Worm (Caenorhabditis elegans): ENCODE data around the gene trap-4.
A peak's percentile ranks its signal among the peaks of the same experiment; 100 is the strongest.

The trap-4 gene

DNA sequence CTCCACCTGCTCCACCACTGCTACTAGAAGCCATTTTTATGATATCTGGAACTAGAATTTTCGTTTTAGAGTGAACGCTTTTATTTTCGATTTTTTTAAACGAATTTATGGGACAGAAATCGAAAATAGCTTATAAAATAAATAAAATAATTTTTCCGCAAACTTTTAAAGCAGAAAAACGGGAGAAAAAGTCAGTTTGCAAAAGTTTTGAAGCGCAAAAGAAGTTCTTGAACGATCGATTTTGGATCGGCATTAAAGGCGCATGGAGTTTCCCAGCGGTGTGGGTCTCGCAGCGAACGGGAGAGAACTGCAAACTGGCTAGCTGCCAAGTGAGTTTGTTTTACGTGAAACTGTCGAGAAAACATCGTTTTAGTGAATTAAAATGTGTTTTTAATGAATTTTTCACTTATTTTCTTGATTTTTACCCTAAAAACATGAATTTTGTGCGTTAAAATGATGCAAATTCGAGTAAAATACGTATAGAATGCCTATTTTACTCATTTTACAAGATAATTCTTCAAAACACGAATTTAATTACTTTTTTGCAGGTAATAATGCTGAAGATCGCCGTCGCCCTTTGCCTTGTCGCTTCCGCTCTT is at the start of gene trap-4, which contains the start of gene ccf-1:
Gene trap-4, plus strand, starts transcription at position 549 of the 599 bp plus-strand sequence.
Gene ccf-1, minus strand, starts transcription at position 51 of the 599 bp plus-strand sequence.
- no peak for TF ChIP-seq nhr-10 (tag; optimal IDR thresholded peaks at IDR 0.05)
- TF ChIP-seq nhr-21 (tag; optimal IDR thresholded peaks at IDR 0.05), result peak; percentile 38
- peak; percentile 16 for TF ChIP-seq F13H6.1 (tag; optimal IDR thresholded peaks at IDR 0.05)
- TF ChIP-seq sma-3 (GFP tag; optimal IDR thresholded peaks at IDR 0.05), result peak; percentile 49
- TF ChIP-seq Y55F3AM.14 (GFP tag; optimal IDR thresholded peaks at IDR 0.05), result no peak
- TF ChIP-seq lin-39 (tag; optimal IDR thresholded peaks at IDR 0.05), result no peak
- peak; percentile 45 for TF ChIP-seq lin-11 (tag; optimal IDR thresholded peaks at IDR 0.05)
- TF ChIP-seq ztf-1 (GFP tag; conservative IDR thresholded peaks at IDR 0.05), result no peak
- TF ChIP-seq ZK546.5 (tag; optimal IDR thresholded peaks at IDR 0.05), result no peak
- no peak for TF ChIP-seq mdl-1 (tag; optimal IDR thresholded peaks at IDR 0.05)
- no peak for TF ChIP-seq ceh-82 (tag; optimal IDR thresholded peaks at IDR 0.05)
- no peak for TF ChIP-seq nhr-12 (tag; optimal IDR thresholded peaks at IDR 0.05)
- TF ChIP-seq ztf-11 (tag; optimal IDR thresholded peaks at IDR 0.05), result no peak
- no peak for TF ChIP-seq ama-1 (optimal IDR thresholded peaks at IDR 0.05)
- no peak for TF ChIP-seq unc-62 (GFP tag; optimal IDR thresholded peaks at IDR 0.05)
- peak; percentile 34 for TF ChIP-seq nhr-25 (tag; optimal IDR thresholded peaks at IDR 0.05)
- TF ChIP-seq skn-1 (tag; optimal IDR thresholded peaks at IDR 0.05), result peak; percentile 25
- peak; percentile 30 for TF ChIP-seq fos-1 (tag; optimal IDR thresholded peaks at IDR 0.05)
- TF ChIP-seq nhr-11 (tag; optimal IDR thresholded peaks at IDR 0.05), result no peak
- no peak for TF ChIP-seq snpc-4 (tag; optimal IDR thresholded peaks at IDR 0.05)
- no peak for TF ChIP-seq unc-39 (tag; optimal IDR thresholded peaks at IDR 0.05)
- no peak for TF ChIP-seq ceh-16 (tag; optimal IDR thresholded peaks at IDR 0.05)
- peak; percentile 31 to 85 for TF ChIP-seq lsy-2 (tag; optimal IDR thresholded peaks at IDR 0.05)
- TF ChIP-seq C34F6.9 (tag; optimal IDR thresholded peaks at IDR 0.05), result peak; percentile 68
- no peak for TF ChIP-seq egl-27 (tag; optimal IDR thresholded peaks at IDR 0.05)
- TF ChIP-seq blmp-1 (tag; optimal IDR thresholded peaks at IDR 0.05; ENCODE audit: insufficient read depth), result no peak
- peak; percentile 52 for TF ChIP-seq ztf-4 (tag; optimal IDR thresholded peaks at IDR 0.05)
- TF ChIP-seq elt-3 (tag; optimal IDR thresholded peaks at IDR 0.05), result no peak
- peak; percentile 7 for TF ChIP-seq sem-4 (tag; optimal IDR thresholded peaks at IDR 0.05)
- TF ChIP-seq sma-9 (GFP tag; optimal IDR thresholded peaks at IDR 0.05), result peak; percentile 6
- no peak for TF ChIP-seq sma-9 (tag; optimal IDR thresholded peaks at IDR 0.05)
- TF ChIP-seq nhr-129 (tag; optimal IDR thresholded peaks at IDR 0.05), result peak; percentile 58
- no peak for TF ChIP-seq nhr-237 (tag; optimal IDR thresholded peaks at IDR 0.05)
- TF ChIP-seq R02D3.7 (tag; optimal IDR thresholded peaks at IDR 0.05), result no peak
- no peak for TF ChIP-seq zag-1 (tag; optimal IDR thresholded peaks at IDR 0.05)
- peak; percentile 48 for TF ChIP-seq gmeb-1 (tag; optimal IDR thresholded peaks at IDR 0.05)
- no peak for TF ChIP-seq mbf-1 (tag; optimal IDR thresholded peaks at IDR 0.05)
- TF ChIP-seq lin-13 (GFP tag; optimal IDR thresholded peaks at IDR 0.05), result peak; percentile 40
- TF ChIP-seq unc-55 (GFP tag; optimal IDR thresholded peaks at IDR 0.05), result peak; percentile 80
- TF ChIP-seq crh-2 (tag; optimal IDR thresholded peaks at IDR 0.05), result peak; percentile 65

DNA sequence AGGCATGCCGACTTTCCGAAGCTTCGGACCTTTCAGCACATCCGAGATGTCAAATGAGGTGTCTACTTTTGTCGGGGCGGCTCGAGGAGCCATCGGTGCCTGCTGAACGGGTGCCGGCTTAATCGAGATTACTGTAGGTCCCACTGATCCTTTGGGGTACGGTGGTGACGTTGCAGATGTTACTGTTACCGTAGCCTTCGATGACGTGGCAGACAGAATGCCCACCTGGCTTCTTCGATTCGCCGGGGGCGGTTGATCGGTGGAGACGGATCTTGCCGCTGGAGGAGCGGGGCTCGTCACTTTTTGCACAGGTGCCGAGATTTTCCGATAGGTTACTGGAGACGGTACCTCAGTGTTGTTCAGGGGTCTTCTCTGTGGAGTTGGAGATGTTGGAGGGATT is 48.9 kb upstream of the trap-4 start:
- TF ChIP-seq nhr-129 (tag; optimal IDR thresholded peaks at IDR 0.05) (no peak), lin-11 (tag; optimal IDR thresholded peaks at IDR 0.05) (no peak), sma-3 (GFP tag; optimal IDR thresholded peaks at IDR 0.05) (no peak), C34F6.9 (tag; optimal IDR thresholded peaks at IDR 0.05) (no peak), sem-4 (tag; optimal IDR thresholded peaks at IDR 0.05) (no peak), ceh-16 (tag; optimal IDR thresholded peaks at IDR 0.05) (no peak), sma-9 (GFP tag; optimal IDR thresholded peaks at IDR 0.05) (no peak), sma-9 (tag; optimal IDR thresholded peaks at IDR 0.05) (no peak), ztf-11 (tag; optimal IDR thresholded peaks at IDR 0.05) (no peak), unc-55 (GFP tag; optimal IDR thresholded peaks at IDR 0.05) (no peak)

DNA sequence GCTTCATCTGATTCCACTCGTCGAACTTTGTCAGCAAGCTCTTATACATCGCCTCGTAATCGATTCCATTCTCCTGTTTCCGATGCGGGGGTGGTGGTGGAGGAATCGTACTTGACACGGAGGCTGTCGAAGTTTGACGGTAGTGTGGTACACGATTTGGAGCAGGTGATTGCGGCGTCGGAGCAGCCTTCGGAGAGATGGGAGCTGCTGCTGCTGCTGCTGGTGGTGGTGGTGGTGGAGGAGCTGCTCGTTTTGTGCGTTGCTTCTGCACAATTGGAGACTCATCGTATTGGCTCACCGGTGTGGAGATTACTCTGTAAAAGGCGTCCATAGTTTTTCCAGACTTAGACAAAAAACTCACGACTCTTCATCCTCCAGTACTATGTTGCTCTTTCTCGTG is 46.3 kb upstream of the trap-4 start:
- no peak for TF ChIP-seq unc-62 (GFP tag; optimal IDR thresholded peaks at IDR 0.05)
- TF ChIP-seq nhr-11 (tag; optimal IDR thresholded peaks at IDR 0.05), result no peak
- no peak for TF ChIP-seq ceh-16 (tag; optimal IDR thresholded peaks at IDR 0.05)
- TF ChIP-seq nhr-23 (tag; optimal IDR thresholded peaks at IDR 0.05), result no peak
- TF ChIP-seq nhr-6 (tag; optimal IDR thresholded peaks at IDR 0.05), result no peak
- no peak for TF ChIP-seq elt-1 (tag; optimal IDR thresholded peaks at IDR 0.05)
- TF ChIP-seq lin-39 (tag; optimal IDR thresholded peaks at IDR 0.05), result no peak
- no peak for TF ChIP-seq ama-1 (optimal IDR thresholded peaks at IDR 0.05)
- TF ChIP-seq mab-5 (tag; optimal IDR thresholded peaks at IDR 0.05), result no peak
- no peak for TF ChIP-seq sem-4 (tag; optimal IDR thresholded peaks at IDR 0.05)
- no peak for TF ChIP-seq peb-1 (tag; optimal IDR thresholded peaks at IDR 0.05)
- no peak for TF ChIP-seq nhr-12 (tag; optimal IDR thresholded peaks at IDR 0.05)
- TF ChIP-seq unc-39 (tag; optimal IDR thresholded peaks at IDR 0.05), result no peak
- TF ChIP-seq ZK546.5 (tag; optimal IDR thresholded peaks at IDR 0.05), result no peak
- no peak for TF ChIP-seq F13H6.1 (tag; optimal IDR thresholded peaks at IDR 0.05)
- no peak for TF ChIP-seq zag-1 (tag; optimal IDR thresholded peaks at IDR 0.05)
- no peak for TF ChIP-seq sma-3 (GFP tag; optimal IDR thresholded peaks at IDR 0.05)

All from whole organism, L2 larva.